Worm (Caenorhabditis elegans): ENCODE data around the gene Y55F3BR.6.

Gene Y55F3BR.6

ce11 chrIV:842095-842494, at the start of gene Y55F3BR.6:
Gene Y55F3BR.6 (minus strand): TSS chrIV:842126.
- TF ChIP-seq unc-42 (tag; optimal IDR thresholded peaks at IDR 0.05) (no peak), K02D7.2 (tag; optimal IDR thresholded peaks at IDR 0.05) (no peak), ceh-45 (GFP tag; IDR thresholded peaks at IDR 0.05) (no peak), zip-5 (tag; optimal IDR thresholded peaks at IDR 0.05) (no peak), ahr-1 (tag; optimal IDR thresholded peaks at IDR 0.05) (no peak)

ce11 chrIV:884707-885394, 42.9 kb upstream of the Y55F3BR.6 start, which contains the start of gene mak-2:
Gene mak-2 (plus strand): TSS chrIV:885344.
- TF ChIP-seq ceh-30 (tag; optimal IDR thresholded peaks at IDR 0.05) (peak; percentile 8), che-1 (tag; optimal IDR thresholded peaks at IDR 0.05) (no peak), ttx-3 (tag; optimal IDR thresholded peaks at IDR 0.05) (no peak), ref-2 (tag; optimal IDR thresholded peaks at IDR 0.05) (no peak), unc-42 (tag; optimal IDR thresholded peaks at IDR 0.05) (peak; percentile 83), ceh-18 (tag; optimal IDR thresholded peaks at IDR 0.05) (peak; percentile 36), F13H6.1 (tag; optimal IDR thresholded peaks at IDR 0.05) (no peak), ceh-2 (tag; optimal IDR thresholded peaks at IDR 0.05) (peak; percentile 45), unc-86 (tag; optimal IDR thresholded peaks at IDR 0.05) (no peak), ceh-34 (tag; optimal IDR thresholded peaks at IDR 0.05) (peak; percentile 42), tbx-2 (tag; optimal IDR thresholded peaks at IDR 0.05) (peak; percentile 39), ceh-48 (tag; optimal IDR thresholded peaks at IDR 0.05) (peak; percentile 38), unc-3 (GFP tag; conservative IDR thresholded peaks at IDR 0.05) (no peak), unc-3 (tag; optimal IDR thresholded peaks at IDR 0.05) (no peak), pat-9 (tag; optimal IDR thresholded peaks at IDR 0.05) (no peak), zip-5 (tag; optimal IDR thresholded peaks at IDR 0.05) (no peak), ama-1 (optimal IDR thresholded peaks at IDR 0.05) (no peak), dmd-4 (tag; optimal IDR thresholded peaks at IDR 0.05; ENCODE audit: borderline replicate concordance) (no peak), hlh-13 (GFP tag; optimal IDR thresholded peaks at IDR 0.05) (no peak), unc-55 (GFP tag; optimal IDR thresholded peaks at IDR 0.05) (peak; percentile 44), K09A11.1 (tag; optimal IDR thresholded peaks at IDR 0.05; ENCODE audit: insufficient read depth) (no peak), ceh-24 (tag; optimal IDR thresholded peaks at IDR 0.05) (no peak), ceh-22 (tag; optimal IDR thresholded peaks at IDR 0.05) (no peak), fkh-6 (tag; optimal IDR thresholded peaks at IDR 0.05) (no peak), fkh-10 (GFP tag; optimal IDR thresholded peaks at IDR 0.05) (no peak), elt-2 (tag; optimal IDR thresholded peaks at IDR 0.05) (peak; percentile 48), hlh-15 (tag; optimal IDR thresholded peaks at IDR 0.05) (no peak), rnt-1 (tag; optimal IDR thresholded peaks at IDR 0.05) (peak; percentile 23), ahr-1 (tag; optimal IDR thresholded peaks at IDR 0.05) (no peak), nfya-1 (tag; optimal IDR thresholded peaks at IDR 0.05) (peak; percentile 66), lim-6 (tag; optimal IDR thresholded peaks at IDR 0.05) (no peak), sox-4 (tag; optimal IDR thresholded peaks at IDR 0.05) (no peak), ceh-6 (GFP tag; optimal IDR thresholded peaks at IDR 0.05) (no peak), hlh-8 (tag; optimal IDR thresholded peaks at IDR 0.05) (no peak), ceh-31 (tag; optimal IDR thresholded peaks at IDR 0.05) (peak; percentile 74), pag-3 (tag; optimal IDR thresholded peaks at IDR 0.05; ENCODE audit: borderline replicate concordance) (no peak), T23F11.4 (GFP tag; optimal IDR thresholded peaks at IDR 0.05) (no peak), dve-1 (tag; optimal IDR thresholded peaks at IDR 0.05) (peak; percentile 42), sox-2 (GFP tag; IDR thresholded peaks at IDR 0.05) (no peak), ztf-16 (tag; optimal IDR thresholded peaks at IDR 0.05) (no peak), ceh-14 (tag; optimal IDR thresholded peaks at IDR 0.05) (peak; percentile 18), tbx-7 (tag; optimal IDR thresholded peaks at IDR 0.05) (no peak), C08G9.2 (tag; optimal IDR thresholded peaks at IDR 0.05) (no peak), hlh-6 (tag; optimal IDR thresholded peaks at IDR 0.05) (no peak), eyg-1 (tag; optimal IDR thresholded peaks at IDR 0.05) (no peak), pha-2 (tag; optimal IDR thresholded peaks at IDR 0.05) (no peak), hlh-30 (tag; optimal IDR thresholded peaks at IDR 0.05; ENCODE audit: insufficient read depth) (no peak), pros-1 (tag; optimal IDR thresholded peaks at IDR 0.05) (peak; percentile 17)
